Fruit fly (Drosophila melanogaster): Measurements from ENCODE around the gene Osi19.

The Osi19 gene

dm6 chr3R:6297164-6297563 is 38.0 kb upstream of the Osi19 start:
- TF ChIP-seq Abd-B (GFP tag; optimal IDR thresholded peaks at IDR 0.05) = no peak
- TF ChIP-seq HLH106 (tag; optimal IDR thresholded peaks at IDR 0.05) = no peak
- TF ChIP-seq psq (GFP tag; optimal IDR thresholded peaks at IDR 0.05) = no peak
- TF ChIP-seq Hr83 (GFP tag; optimal IDR thresholded peaks at IDR 0.05; ENCODE audit: poor library complexity, severe bottlenecking) = no peak
- no peak for TF ChIP-seq fru (GFP tag; optimal IDR thresholded peaks at IDR 0.05)
- no peak for TF ChIP-seq CrebA (GFP tag; optimal IDR thresholded peaks at IDR 0.05; ENCODE audit: borderline replicate concordance)
- no peak for TF ChIP-seq Vsx2 (GFP tag; optimal IDR thresholded peaks at IDR 0.05; ENCODE audit: partially characterized antibody)
- no peak for TF ChIP-seq Myc (optimal IDR thresholded peaks at IDR 0.05)
- no peak for TF ChIP-seq h (GFP tag; optimal IDR thresholded peaks at IDR 0.05)
- no peak for TF ChIP-seq sv (GFP tag; optimal IDR thresholded peaks at IDR 0.05)

- TF ChIP-seq Vsx2 (GFP tag; optimal IDR thresholded peaks at IDR 0.05; ENCODE audit: partially characterized antibody) (no peak), CG32264 (GFP tag; optimal IDR thresholded peaks at IDR 0.05) (no peak), foxo (GFP tag; optimal IDR thresholded peaks at IDR 0.05) (no peak), tai (GFP tag; optimal IDR thresholded peaks at IDR 0.05) (no peak), Myc (optimal IDR thresholded peaks at IDR 0.05) (no peak), usp (GFP tag; optimal IDR thresholded peaks at IDR 0.05) (no peak)
Observed at dm6 chr3R:6298828-6299227, 36.3 kb upstream of the Osi19 start, which contains the start of gene Osi14. Gene Osi14 (plus strand): TSS chr3R:6299128.

dm6 chr3R:6301257-6301839 is 33.8 kb upstream of the Osi19 start, which contains the start of gene Osi15:
Gene Osi15 (plus strand): TSS chr3R:6301804.
- TF ChIP-seq fru (GFP tag; optimal IDR thresholded peaks at IDR 0.05) (no peak), CrebA (GFP tag; optimal IDR thresholded peaks at IDR 0.05; ENCODE audit: borderline replicate concordance) (no peak), foxo (GFP tag; optimal IDR thresholded peaks at IDR 0.05) (no peak), sv (GFP tag; optimal IDR thresholded peaks at IDR 0.05) (no peak), OdsH (GFP tag; optimal IDR thresholded peaks at IDR 0.05) (no peak), rgr (GFP tag; optimal IDR thresholded peaks at IDR 0.05) (no peak), Hr83 (GFP tag; optimal IDR thresholded peaks at IDR 0.05; ENCODE audit: poor library complexity, severe bottlenecking) (no peak), CG9705 (GFP tag; optimal IDR thresholded peaks at IDR 0.05) (no peak), h (GFP tag; optimal IDR thresholded peaks at IDR 0.05) (no peak), ey (GFP tag; optimal IDR thresholded peaks at IDR 0.05) (no peak), GATAd (GFP tag; optimal IDR thresholded peaks at IDR 0.05) (no peak)

dm6 chr3R:6303738-6304137 is 31.4 kb upstream of the Osi19 start, which contains the start of gene CG46396:
Gene CG46396 (plus strand): TSS chr3R:6304038.
- TF ChIP-seq ey (GFP tag; optimal IDR thresholded peaks at IDR 0.05) (no peak), brk (GFP tag; optimal IDR thresholded peaks at IDR 0.05) (no peak), tai (GFP tag; optimal IDR thresholded peaks at IDR 0.05) (no peak), CrebA (GFP tag; optimal IDR thresholded peaks at IDR 0.05; ENCODE audit: borderline replicate concordance) (no peak), dsf (GFP tag; optimal IDR thresholded peaks at IDR 0.05; ENCODE audit: borderline replicate concordance) (no peak), lola (GFP tag; optimal IDR thresholded peaks at IDR 0.05) (no peak), rgr (GFP tag; optimal IDR thresholded peaks at IDR 0.05) (no peak), Hr78 (GFP tag; optimal IDR thresholded peaks at IDR 0.05) (no peak), Sp1 (GFP tag; optimal IDR thresholded peaks at IDR 0.05) (no peak), dmrt93B (GFP tag; optimal IDR thresholded peaks at IDR 0.05) (no peak), pan (optimal IDR thresholded peaks at IDR 0.05) (no peak), CG32264 (GFP tag; optimal IDR thresholded peaks at IDR 0.05) (no peak), sv (GFP tag; optimal IDR thresholded peaks at IDR 0.05) (no peak), Hr83 (GFP tag; optimal IDR thresholded peaks at IDR 0.05; ENCODE audit: poor library complexity, severe bottlenecking) (no peak), usp (GFP tag; optimal IDR thresholded peaks at IDR 0.05) (no peak), fru (GFP tag; optimal IDR thresholded peaks at IDR 0.05) (no peak), GATAd (GFP tag; optimal IDR thresholded peaks at IDR 0.05) (no peak), Rel (GFP tag; optimal IDR thresholded peaks at IDR 0.05) (no peak), Rel (tag; optimal IDR thresholded peaks at IDR 0.05) (no peak), Hnf4 (GFP tag; optimal IDR thresholded peaks at IDR 0.05) (no peak), woc (GFP tag; optimal IDR thresholded peaks at IDR 0.05) (no peak)

- TF ChIP-seq usp (GFP tag; optimal IDR thresholded peaks at IDR 0.05) (no peak), CG32264 (GFP tag; optimal IDR thresholded peaks at IDR 0.05) (no peak), pan (optimal IDR thresholded peaks at IDR 0.05) (no peak), tai (GFP tag; optimal IDR thresholded peaks at IDR 0.05) (no peak), h (GFP tag; optimal IDR thresholded peaks at IDR 0.05) (no peak), Vsx2 (GFP tag; optimal IDR thresholded peaks at IDR 0.05; ENCODE audit: partially characterized antibody) (no peak), psq (GFP tag; optimal IDR thresholded peaks at IDR 0.05) (no peak)
Observed at dm6 chr3R:6304947-6305346, 30.2 kb upstream of the Osi19 start, which contains the start of gene Osi16. Gene Osi16 (plus strand): TSS chr3R:6305247.

Measured in whole organism, wandering third instar larva.